Fruit fly (Drosophila melanogaster): ENCODE data around the gene aay.

aay gene

dm6 chr3L:9420054-9420818 is 2.8 kb upstream of the aay start (continued):
- TF ChIP-seq HLH54F (GFP tag; optimal IDR thresholded peaks at IDR 0.05) (no peak), CG10321 (GFP tag; IDR thresholded peaks at IDR 0.05) (no peak), dan (GFP tag; IDR thresholded peaks at IDR 0.05) (no peak), sens (GFP tag) (peak; percentile 87), CG30020 (tag; optimal IDR thresholded peaks at IDR 0.05) (no peak), Hmr (GFP tag; optimal IDR thresholded peaks at IDR 0.05) (peak; percentile 9), cato (GFP tag; optimal IDR thresholded peaks at IDR 0.05; ENCODE audit: borderline replicate concordance) (no peak), Myb (GFP tag; optimal IDR thresholded peaks at IDR 0.05) (no peak), CG12659 (GFP tag; optimal IDR thresholded peaks at IDR 0.05) (peak; percentile 22), ase (GFP tag; IDR thresholded peaks at IDR 0.05) (no peak), lbe (GFP tag; optimal IDR thresholded peaks at IDR 0.05) (peak; percentile 92), CG10543 (GFP tag; optimal IDR thresholded peaks at IDR 0.05) (no peak), Trl (optimal IDR thresholded peaks at IDR 0.05) (peak in 1 of 2 experiments; percentile 1), Trl (GFP tag; optimal IDR thresholded peaks at IDR 0.05) (no peak), E2f2 (GFP tag; IDR thresholded peaks at IDR 0.05) (peak; percentile 39; the same call in 1 of the 2 replicates), CG6689 (GFP tag; IDR thresholded peaks at IDR 0.05) (peak; percentile 65; the same call in 1 of the 2 replicates), Dip2 (GFP tag; IDR thresholded peaks at IDR 0.05) (no peak), abd-A (tag; optimal IDR thresholded peaks at IDR 0.05) (no peak), CG17802 (tag; optimal IDR thresholded peaks at IDR 0.05) (no peak), tll (GFP tag; optimal IDR thresholded peaks at IDR 0.05) (no peak), Rx (GFP tag; IDR thresholded peaks at IDR 0.05) (peak; percentile 34; the same call in 1 of the 2 replicates), knrl (GFP tag; IDR thresholded peaks at IDR 0.05; ENCODE audit: partially characterized antibody) (no peak), Sin3A (optimal IDR thresholded peaks at IDR 0.05) (no peak), CrebB (tag; optimal IDR thresholded peaks at IDR 0.05) (peak; percentile 25), btn (GFP tag; optimal IDR thresholded peaks at IDR 0.05) (no peak), CG4617 (GFP tag; optimal IDR thresholded peaks at IDR 0.05; ENCODE audit: borderline replicate concordance) (no peak), kay (GFP tag; optimal IDR thresholded peaks at IDR 0.05) (no peak), Poxn (GFP tag; IDR thresholded peaks at IDR 0.05) (no peak), CG9727 (GFP tag; optimal IDR thresholded peaks at IDR 0.05) (peak; percentile 43), row (GFP tag; IDR thresholded peaks at IDR 0.05) (peak; percentile 75), CG34422 (GFP tag; IDR thresholded peaks at IDR 0.05) (peak; percentile 27; the same call in 1 of the 3 replicates), CG2129 (GFP tag; IDR thresholded peaks at IDR 0.05; ENCODE audit: partially characterized antibody) (no peak), mld (GFP tag; IDR thresholded peaks at IDR 0.05; ENCODE audit: partially characterized antibody) (no peak), maf-S (GFP tag; optimal IDR thresholded peaks at IDR 0.05) (no peak), Hmx (GFP tag; optimal IDR thresholded peaks at IDR 0.05) (no peak), nerfin-1 (tag; optimal IDR thresholded peaks at IDR 0.05) (peak; percentile 5), hbn (GFP tag; IDR thresholded peaks at IDR 0.05; ENCODE audit: partially characterized antibody) (no peak), ftz-f1 (GFP tag; optimal IDR thresholded peaks at IDR 0.05) (no peak), Doc3 (GFP tag; IDR thresholded peaks at IDR 0.05; ENCODE audit: partially characterized antibody) (no peak), pros (GFP tag; optimal IDR thresholded peaks at IDR 0.05) (no peak)

- TF ChIP-seq pita (GFP tag; optimal IDR thresholded peaks at IDR 0.05) (no peak), Adf1 (GFP tag; IDR thresholded peaks at IDR 0.05) (no peak), grau (tag; optimal IDR thresholded peaks at IDR 0.05) (peak; percentile 39), CG4617 (GFP tag; optimal IDR thresholded peaks at IDR 0.05; ENCODE audit: borderline replicate concordance) (no peak), Pdp1 (GFP tag; optimal IDR thresholded peaks at IDR 0.05) (peak in 1 of 2 experiments; percentile 52), p53 (GFP tag; optimal IDR thresholded peaks at IDR 0.05) (no peak), CG2129 (GFP tag; IDR thresholded peaks at IDR 0.05; ENCODE audit: partially characterized antibody) (no peak), CG13287 (GFP tag; IDR thresholded peaks at IDR 0.05; ENCODE audit: partially characterized antibody) (no peak), aop (GFP tag; IDR thresholded peaks at IDR 0.05) (no peak), tna (GFP tag; IDR thresholded peaks at IDR 0.05; ENCODE audit: partially characterized antibody) (no peak), CG6689 (GFP tag; IDR thresholded peaks at IDR 0.05) (no peak), CG11696 (GFP tag; IDR thresholded peaks at IDR 0.05) (no peak), B-H1 (GFP tag; IDR thresholded peaks at IDR 0.05) (no peak), Atf3 (GFP tag; optimal IDR thresholded peaks at IDR 0.05) (no peak), sob (GFP tag; IDR thresholded peaks at IDR 0.05) (no peak)
Measured at dm6 chr3L:9420819-9421130, 2.3 kb upstream of the aay start.

All from whole organism, embryonic.